Fruit fly (Drosophila melanogaster) whole organism, embryonic: ENCODE results near the gene rk.

Experiments used
- ATbp ChIP-seq: fragments of 200-800 bp; sonication (Bioruptor generic); optimal IDR thresholded peaks from 2 replicates; lab custom pipeline; 2017; ENCODE audit warnings: missing biosample characterization, mild to moderate bottlenecking, missing genetic modification characterization, missing genetic modification reagents
- CG16815 ChIP-seq: fragments of 200-800 bp; sonication (Bioruptor generic); optimal IDR thresholded peaks from 3 replicates; lab custom pipeline; 2017; ENCODE audit warnings: missing biosample characterization, mild to moderate bottlenecking, missing genetic modification characterization
- CG2678 ChIP-seq: fragments of 200-800 bp; sonication (Bioruptor generic); optimal IDR thresholded peaks from 3 replicates; lab custom pipeline; 2019; ENCODE audit warnings: missing biosample characterization, mild to moderate bottlenecking, missing genetic modification characterization, moderate library complexity
- CG9876 ChIP-seq: fragments of 200-800 bp; sonication (Bioruptor generic); optimal IDR thresholded peaks from 2 replicates; lab custom pipeline; 2016; ENCODE audit warnings: missing biosample characterization, missing genetic modification characterization
- Gsc ChIP-seq: fragments of 200-800 bp; sonication (Bioruptor generic); IDR thresholded peaks from 2 replicates; pipeline ENCODE4 v1.3.6; 2022; ENCODE audit warnings: missing biosample characterization, missing genetic modification characterization
- Lhr ChIP-seq: fragments of 200-800 bp; sonication (Bioruptor generic); optimal IDR thresholded peaks from 3 replicates; lab custom pipeline; 2017; ENCODE audit warnings: mild to moderate bottlenecking, missing biosample characterization, missing genetic modification reagents, missing genetic modification characterization
- ato ChIP-seq: fragments of 200-800 bp; sonication (Bioruptor generic); IDR thresholded peaks from 2 replicates; pipeline ENCODE4 v1.3.6; 2022; ENCODE audit warnings: missing biosample characterization, missing genetic modification characterization; ENCODE audit not compliant: partially characterized antibody
- bbx ChIP-seq: fragments of 200-800 bp; sonication (Bioruptor generic); IDR thresholded peaks from 2 replicates; pipeline ENCODE4 v1.3.6; 2022; ENCODE audit warnings: missing biosample characterization, missing genetic modification characterization; ENCODE audit not compliant: partially characterized antibody
- danr ChIP-seq: fragments of 200-800 bp; sonication (Bioruptor generic); IDR thresholded peaks from 2 replicates; pipeline ENCODE4 v1.3.6; 2022; ENCODE audit warnings: missing biosample characterization, missing genetic modification characterization
- gcm2 ChIP-seq: fragments of 200-800 bp; sonication (Bioruptor generic); optimal IDR thresholded peaks from 2 replicates; lab custom pipeline; 2016; ENCODE audit warnings: missing biosample characterization, missing genetic modification characterization
- psq ChIP-seq: fragments of 200-800 bp; sonication (Bioruptor generic); optimal IDR thresholded peaks from 2 replicates; lab custom pipeline; 2017; ENCODE audit warnings: missing biosample characterization, missing genetic modification characterization

dm6 chr2L:14047170-14047632, 46.2 kb upstream of the rk start, which contains the start of gene NimC4:
- TF ChIP-seq CG16815: peak; percentile 86
- TF ChIP-seq psq (GFP tag; lab: Kevin White, UChicago): no peak
- no peak for TF ChIP-seq bbx (GFP tag; lab: Robert Waterston, UW)
- peak; percentile 59; the same call in 1 of the 2 replicates for TF ChIP-seq Gsc
- TF ChIP-seq danr (GFP tag; lab: Robert Waterston, UW): peak; percentile 59
- peak; percentile 64 for TF ChIP-seq CG2678 (tag; lab: Kevin White, UChicago)
- peak; percentile 42 for TF ChIP-seq gcm2 (GFP tag; lab: Kevin White, UChicago)
- TF ChIP-seq ato: no peak
- peak; percentile 33 for TF ChIP-seq CG9876 (GFP tag; lab: Kevin White, UChicago)
- TF ChIP-seq Lhr (GFP tag; lab: Kevin White, UChicago): peak; percentile 66
- TF ChIP-seq ATbp (GFP tag; lab: Kevin White, UChicago): peak; percentile 43
